Fruit fly (Drosophila melanogaster) whole organism: ENCODE data around the gene CG15561.
A peak's percentile ranks its signal among the peaks of the same experiment; 100 is the strongest.

Experiments
- CG8478 ChIP-seq: fragments of >200 bp; optimal IDR thresholded peaks from 2 replicates; lab custom pipeline; 2018; ENCODE audit warnings: inconsistent platforms
- Dll ChIP-seq: fragments of >200 bp; optimal IDR thresholded peaks from 2 replicates; lab custom pipeline; 2017
- EcR ChIP-seq, 2 experiments: fragments of >200 bp; optimal IDR thresholded peaks; 2 replicates each; lab custom pipeline; 2017; ENCODE audit warnings: missing biosample characterization in 2 of 2, missing genetic modification characterization in 2 of 2, missing genetic modification reagents in 2 of 2
- pan ChIP-seq: fragments of >200 bp; optimal IDR thresholded peaks from 2 replicates; lab custom pipeline; 2017
- psq ChIP-seq: fragments of >200 bp; optimal IDR thresholded peaks from 2 replicates; lab custom pipeline; 2017
- usp ChIP-seq: fragments of >200 bp; optimal IDR thresholded peaks from 2 replicates; lab custom pipeline; 2017; ENCODE audit warnings: missing biosample characterization, missing genetic modification characterization, mixed read lengths

CG15561 gene

dm6 chr3R:31197142-31197994 lies 18.4 kb downstream of the CG15561 start:
- TF ChIP-seq psq (lab: Kevin White, UChicago) (no peak), pan (lab: Kevin White, UChicago) (peak; percentile 61)

dm6 chr3R:31196731-31197130 lies 19.0 kb downstream of the CG15561 start, which contains the start of gene CG1544:
Gene CG1544, plus strand, starts transcription at chr3R:31196916.
- TF ChIP-seq Dll (lab: Kevin White, UChicago): no peak
- no peak for TF ChIP-seq CG8478 (lab: Kevin White, UChicago)
- no peak for TF ChIP-seq pan (lab: Kevin White, UChicago)
- TF ChIP-seq psq (lab: Kevin White, UChicago): no peak
- TF ChIP-seq EcR (GFP tag; optimal IDR thresholded peaks at IDR 0.05; lab: Kevin White, UChicago): no peak
- TF ChIP-seq usp: no peak

DNA sequence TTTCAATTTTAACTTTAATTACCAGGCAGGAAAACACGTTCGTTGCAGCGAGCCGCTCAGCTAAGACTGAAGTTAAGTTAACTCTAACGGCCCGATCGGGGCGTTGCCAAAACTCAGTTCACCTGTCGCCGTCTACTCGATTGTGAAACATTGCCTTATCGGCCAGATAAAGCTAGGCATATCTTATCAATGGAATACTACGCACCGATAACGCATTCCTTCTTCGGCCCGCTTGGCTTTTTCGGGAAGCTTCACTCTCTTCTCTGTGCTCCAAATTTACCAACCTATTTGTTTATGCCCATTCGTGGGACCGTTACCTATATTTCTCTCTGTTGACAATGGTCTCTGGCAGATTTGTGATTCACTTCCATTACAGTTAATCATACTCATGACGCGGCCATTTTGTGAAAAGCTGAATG lies 20.0 kb downstream of the CG15561 start, which contains the start of gene mesh:
TSS of gene mesh (minus strand) at position 68 of the 419 bp plus-strand sequence.
- no peak for TF ChIP-seq pan (lab: Kevin White, UChicago)
- TF ChIP-seq EcR (GFP tag; optimal IDR thresholded peaks at IDR 0.05; lab: Kevin White, UChicago): no peak
- no peak for TF ChIP-seq psq (lab: Kevin White, UChicago)
- TF ChIP-seq usp: no peak
- no peak for TF ChIP-seq CG8478 (lab: Kevin White, UChicago)
- no peak for TF ChIP-seq Dll (lab: Kevin White, UChicago)

- TF ChIP-seq psq (lab: Kevin White, UChicago) (no peak), Dll (lab: Kevin White, UChicago) (no peak), CG8478 (lab: Kevin White, UChicago) (no peak), pan (lab: Kevin White, UChicago) (no peak), EcR (GFP tag; optimal IDR thresholded peaks at IDR 0.05; lab: Kevin White, UChicago) (no peak), usp (no peak)
Observed at dm6 chr3R:31194627-31195026, 21.1 kb downstream of the CG15561 start.

- TF ChIP-seq EcR (GFP tag; optimal IDR thresholded peaks at IDR 0.05; lab: Kevin White, UChicago) (no peak), psq (lab: Kevin White, UChicago) (no peak), CG8478 (lab: Kevin White, UChicago) (no peak), pan (lab: Kevin White, UChicago) (no peak), usp (no peak), Dll (lab: Kevin White, UChicago) (no peak)
Observed at dm6 chr3R:31193062-31193461, 22.7 kb downstream of the CG15561 start, which contains the start of gene bnk. Gene bnk, plus strand, starts transcription at chr3R:31193362.

DNA sequence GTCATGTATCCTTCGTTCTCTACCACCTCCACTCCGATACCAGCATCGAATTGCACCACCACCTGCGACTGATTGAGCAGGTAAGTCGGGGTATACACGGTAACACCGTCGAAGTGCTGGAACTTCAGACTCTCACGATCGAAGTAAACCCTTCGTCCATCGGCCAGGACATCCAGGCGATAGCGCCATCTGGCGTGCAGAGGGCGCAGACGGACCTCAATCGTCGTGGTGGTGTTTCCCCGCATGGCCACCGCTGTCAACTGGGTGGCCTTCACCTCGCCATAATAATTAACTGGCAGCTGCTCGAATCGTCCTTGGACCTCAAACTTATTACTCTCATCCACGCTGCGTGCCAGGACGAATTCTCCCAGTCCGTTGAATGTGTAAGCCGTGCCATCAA lies 33.9 kb downstream of the CG15561 start:
- TF ChIP-seq usp: no peak
- no peak for TF ChIP-seq EcR (GFP tag; optimal IDR thresholded peaks at IDR 0.05; lab: Kevin White, UChicago)
- no peak for TF ChIP-seq Dll (lab: Kevin White, UChicago)
- no peak for TF ChIP-seq psq (lab: Kevin White, UChicago)
- TF ChIP-seq pan (lab: Kevin White, UChicago): no peak
- TF ChIP-seq CG8478 (lab: Kevin White, UChicago): no peak

DNA sequence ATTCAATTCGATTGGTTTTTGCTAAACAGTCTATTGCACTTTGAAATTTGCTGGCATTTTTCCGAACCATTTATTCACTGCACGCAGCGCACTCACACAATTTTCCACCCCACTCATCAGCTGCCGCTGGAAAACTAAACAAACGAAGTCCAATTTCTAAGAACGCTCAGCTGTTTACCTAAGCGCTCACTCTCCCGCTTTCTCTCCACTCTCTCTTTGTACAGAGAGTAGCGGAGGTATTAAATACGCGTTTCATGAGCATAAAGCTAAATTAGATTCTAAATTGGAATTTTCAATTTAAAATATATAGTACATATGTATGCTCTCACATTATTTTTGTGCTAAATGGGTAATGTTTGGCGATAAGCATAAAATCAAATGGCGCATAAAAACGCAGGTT lies 46.8 kb downstream of the CG15561 start, which contains the start of gene stops:
TSS of gene stops (minus strand) at position 139 of the 400 bp plus-strand sequence.
- TF ChIP-seq Dll (lab: Kevin White, UChicago) (no peak), EcR (GFP tag; optimal IDR thresholded peaks at IDR 0.05; lab: Kevin White, UChicago) (no peak), CG8478 (lab: Kevin White, UChicago) (no peak), pan (lab: Kevin White, UChicago) (no peak), usp (no peak), psq (lab: Kevin White, UChicago) (no peak)

DNA sequence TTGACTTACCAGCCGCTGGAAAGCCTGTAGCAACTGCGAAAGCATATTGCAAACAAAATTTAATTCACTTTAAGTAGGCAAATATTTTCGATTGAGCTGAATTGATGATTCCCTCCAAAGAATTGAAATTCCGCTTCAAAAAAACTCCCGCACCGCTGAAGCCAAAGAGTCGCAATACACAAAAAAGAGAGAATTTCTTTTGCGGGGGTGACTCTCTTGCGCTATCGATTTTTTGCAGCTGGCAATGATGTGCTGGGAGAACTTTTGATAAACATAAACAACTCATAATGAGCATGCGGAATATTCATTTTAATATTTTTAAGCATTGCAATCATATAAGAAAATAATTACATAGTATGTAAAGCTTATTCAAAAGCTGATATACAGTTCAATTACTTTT lies 47.3 kb downstream of the CG15561 start:
- TF ChIP-seq Dll (lab: Kevin White, UChicago): no peak
